Fruit fly (Drosophila melanogaster) whole organism, prepupa: Measurements from ENCODE around the gene Tg.
A peak's percentile ranks its signal among the peaks of the same experiment; 100 is the strongest.

ENCODE experiments used
- CG10631 ChIP-seq: fragments of 200-800 bp; sonication (Bioruptor generic); optimal IDR thresholded peaks from 2 replicates; lab custom pipeline; 2016; ENCODE audit warnings: missing biosample characterization, missing genetic modification characterization
- CG11294 ChIP-seq: fragments of 200-800 bp; sonication (Bioruptor generic); IDR thresholded peaks from 2 replicates; pipeline ENCODE4 v1.3.6; 2022; ENCODE audit warnings: missing biosample characterization, missing genetic modification characterization
- CG11762 ChIP-seq: fragments of 200-800 bp; sonication (Bioruptor generic); optimal IDR thresholded peaks from 3 replicates; lab custom pipeline; 2016; ENCODE audit warnings: missing biosample characterization, missing genetic modification characterization; ENCODE audit not compliant: insufficient read depth
- CG11902 ChIP-seq: fragments of 200-800 bp; sonication (Bioruptor generic); optimal IDR thresholded peaks from 3 replicates; lab custom pipeline; 2016; ENCODE audit warnings: missing biosample characterization, missing genetic modification characterization
- CG15336 ChIP-seq: fragments of 200-800 bp; sonication (Bioruptor generic); IDR thresholded peaks from 2 replicates; pipeline ENCODE4 v1.3.6; 2022; ENCODE audit warnings: missing biosample characterization, missing genetic modification characterization
- CG1621 ChIP-seq: fragments of 200-800 bp; sonication (Bioruptor generic); optimal IDR thresholded peaks from 3 replicates; lab custom pipeline; 2018; ENCODE audit warnings: missing biosample characterization, mild to moderate bottlenecking, missing genetic modification characterization
- CG16779 ChIP-seq: fragments of 200-800 bp; sonication (Bioruptor generic); optimal IDR thresholded peaks from 3 replicates; lab custom pipeline; 2017; ENCODE audit warnings: missing biosample characterization, mild to moderate bottlenecking, missing genetic modification characterization
- CG3032 ChIP-seq: fragments of 200-800 bp; optimal IDR thresholded peaks from 2 replicates; lab custom pipeline; 2019; ENCODE audit warnings: missing biosample characterization, mild to moderate bottlenecking, missing genetic modification characterization, moderate library complexity
- CG31627 ChIP-seq: fragments of 200-800 bp; sonication (Bioruptor generic); optimal IDR thresholded peaks from 3 replicates; lab custom pipeline; 2016; ENCODE audit warnings: missing biosample characterization, missing genetic modification characterization
- CG32006 ChIP-seq: fragments of 200-800 bp; sonication (Bioruptor generic); optimal IDR thresholded peaks from 3 replicates; lab custom pipeline; 2017; ENCODE audit warnings: missing biosample characterization, mild to moderate bottlenecking, missing genetic modification characterization
- CG34406 ChIP-seq: fragments of 200-800 bp; sonication (Bioruptor generic); optimal IDR thresholded peaks from 3 replicates; lab custom pipeline; 2016; ENCODE audit warnings: missing biosample characterization, missing genetic modification characterization
- CG3919 ChIP-seq: fragments of 200-800 bp; sonication (Bioruptor generic); optimal IDR thresholded peaks from 3 replicates; lab custom pipeline; 2016; ENCODE audit warnings: missing biosample characterization, missing genetic modification characterization
- CG6163 ChIP-seq: fragments of 200-800 bp; sonication (Bioruptor generic); IDR thresholded peaks from 3 replicates; pipeline ENCODE4 v1.3.6; 2022; ENCODE audit warnings: missing biosample characterization, missing genetic modification characterization
- CG6276 ChIP-seq: fragments of 200-800 bp; sonication (Bioruptor generic); optimal IDR thresholded peaks from 2 replicates; lab custom pipeline; 2017; ENCODE audit warnings: missing biosample characterization, mild to moderate bottlenecking, missing genetic modification characterization
- CG6792 ChIP-seq: fragments of 200-800 bp; sonication (Bioruptor generic); optimal IDR thresholded peaks from 3 replicates; lab custom pipeline; 2016; ENCODE audit warnings: missing biosample characterization, missing genetic modification characterization
- CG6808 ChIP-seq: fragments of 200-800 bp; sonication (Bioruptor generic); optimal IDR thresholded peaks from 3 replicates; lab custom pipeline; 2017; ENCODE audit warnings: missing biosample characterization, missing genetic modification characterization, mild to moderate bottlenecking, moderate library complexity, missing genetic modification reagents
- CG7368 ChIP-seq: fragments of 200-800 bp; sonication (Bioruptor generic); optimal IDR thresholded peaks from 3 replicates; lab custom pipeline; 2016; ENCODE audit warnings: missing biosample characterization, missing genetic modification characterization
- CG8119 ChIP-seq: fragments of 200-800 bp; sonication (Bioruptor generic); IDR thresholded peaks from 3 replicates; pipeline ENCODE4 v1.3.6; 2022; ENCODE audit warnings: missing biosample characterization, missing genetic modification characterization
- CG8632 ChIP-seq: fragments of 200-800 bp; sonication (Bioruptor generic); optimal IDR thresholded peaks from 3 replicates; lab custom pipeline; 2016; ENCODE audit warnings: missing biosample characterization, missing genetic modification characterization
- Eip75B ChIP-seq: fragments of 200-800 bp; sonication (Bioruptor generic); optimal IDR thresholded peaks from 3 replicates; lab custom pipeline; 2016; ENCODE audit warnings: missing biosample characterization, missing genetic modification characterization
- Eip78C ChIP-seq: fragments of 200-800 bp; sonication (Bioruptor generic); peaks from one replicate; lab custom pipeline; 2016; ENCODE audit warnings: missing biosample characterization, missing genetic modification characterization
- Eip93F ChIP-seq: fragments of 200-800 bp; sonication (Bioruptor generic); optimal IDR thresholded peaks from 2 replicates; lab custom pipeline; 2016; ENCODE audit warnings: missing biosample characterization, mild to moderate bottlenecking, missing genetic modification characterization
- Ets21C ChIP-seq: fragments of 200-800 bp; sonication (Bioruptor generic); optimal IDR thresholded peaks from 3 replicates; lab custom pipeline; 2016; ENCODE audit warnings: missing biosample characterization, missing genetic modification characterization
- Ets96B ChIP-seq: fragments of 200-800 bp; optimal IDR thresholded peaks from 2 replicates; lab custom pipeline; 2019; ENCODE audit warnings: missing biosample characterization, mild to moderate bottlenecking, missing genetic modification characterization, moderate library complexity
- Gug ChIP-seq: fragments of 200-800 bp; sonication (Bioruptor generic); IDR thresholded peaks from 2 replicates; pipeline ENCODE4 v1.3.6; 2022; ENCODE audit warnings: missing biosample characterization, missing genetic modification characterization
- Hr39 ChIP-seq: fragments of 200-800 bp; sonication (Bioruptor generic); optimal IDR thresholded peaks from 2 replicates; lab custom pipeline; 2016; ENCODE audit warnings: missing biosample characterization, missing genetic modification characterization
- Lpt ChIP-seq: fragments of 200-800 bp; sonication (Bioruptor generic); optimal IDR thresholded peaks from 3 replicates; lab custom pipeline; 2016; ENCODE audit warnings: missing biosample characterization, missing genetic modification characterization
- Met ChIP-seq: fragments of 200-800 bp; sonication (Bioruptor generic); optimal IDR thresholded peaks from 3 replicates; lab custom pipeline; 2016; ENCODE audit warnings: missing biosample characterization, missing genetic modification characterization
- OdsH ChIP-seq: fragments of 200-800 bp; sonication (Bioruptor generic); optimal IDR thresholded peaks from 3 replicates; lab custom pipeline; 2016; ENCODE audit warnings: missing biosample characterization, missing genetic modification characterization
- Sox14 ChIP-seq: fragments of 200-800 bp; sonication (Bioruptor generic); optimal IDR thresholded peaks from 3 replicates; lab custom pipeline; 2016; ENCODE audit warnings: missing biosample characterization, missing genetic modification characterization
- Sox15 ChIP-seq: fragments of 200-800 bp; sonication (Bioruptor generic); optimal IDR thresholded peaks from 3 replicates; lab custom pipeline; 2016; ENCODE audit warnings: missing biosample characterization, missing genetic modification characterization
- achi ChIP-seq: fragments of 200-800 bp; sonication (Bioruptor generic); optimal IDR thresholded peaks from 3 replicates; lab custom pipeline; 2016; ENCODE audit warnings: missing biosample characterization, missing genetic modification characterization
- acj6 ChIP-seq: fragments of 200-800 bp; sonication (Bioruptor generic); optimal IDR thresholded peaks from 3 replicates; lab custom pipeline; 2016; ENCODE audit warnings: missing biosample characterization, missing genetic modification characterization
- cyc ChIP-seq: fragments of 200-800 bp; sonication (Bioruptor generic); optimal IDR thresholded peaks from 3 replicates; lab custom pipeline; 2016; ENCODE audit warnings: missing biosample characterization, missing genetic modification characterization
- dsx ChIP-seq: fragments of 200-800 bp; optimal IDR thresholded peaks from 3 replicates; lab custom pipeline; 2019; ENCODE audit warnings: missing biosample characterization, mild to moderate bottlenecking, missing genetic modification characterization, moderate library complexity; ENCODE audit not compliant: poor library complexity, severe bottlenecking
- esn ChIP-seq: fragments of 200-800 bp; sonication (Bioruptor generic); optimal IDR thresholded peaks from 2 replicates; lab custom pipeline; 2016; ENCODE audit warnings: missing biosample characterization, mild to moderate bottlenecking, missing genetic modification characterization, moderate library complexity
- fd59A ChIP-seq: fragments of 200-800 bp; sonication (Bioruptor generic); optimal IDR thresholded peaks from 2 replicates; lab custom pipeline; 2017; ENCODE audit warnings: missing biosample characterization, mild to moderate bottlenecking, missing genetic modification characterization, missing genetic modification reagents
- fkh ChIP-seq: fragments of 200-800 bp; sonication (Bioruptor generic); optimal IDR thresholded peaks from 3 replicates; lab custom pipeline; 2017; ENCODE audit warnings: missing biosample characterization, mild to moderate bottlenecking, missing genetic modification characterization, moderate library complexity
- lz ChIP-seq: fragments of 200-800 bp; sonication (Bioruptor generic); optimal IDR thresholded peaks from 3 replicates; lab custom pipeline; 2016; ENCODE audit warnings: missing biosample characterization, missing genetic modification characterization
- net ChIP-seq: fragments of 200-800 bp; sonication (Bioruptor generic); optimal IDR thresholded peaks from 3 replicates; lab custom pipeline; 2016; ENCODE audit warnings: missing biosample characterization, missing genetic modification characterization
- pdm3 ChIP-seq: fragments of 200-800 bp; sonication (Bioruptor generic); optimal IDR thresholded peaks from 3 replicates; lab custom pipeline; 2016; ENCODE audit warnings: missing biosample characterization, missing genetic modification characterization
- salr ChIP-seq, 2 experiments: fragments of 200-800 bp; sonication (Bioruptor generic); optimal IDR thresholded peaks; 3 replicates each; lab custom pipeline; 2016 to 2018; ENCODE audit warnings: missing biosample characterization in 2 of 2, missing genetic modification characterization in 2 of 2, mild to moderate bottlenecking in 1 of 2
- spab ChIP-seq: fragments of 200-800 bp; sonication (Bioruptor generic); optimal IDR thresholded peaks from 2 replicates; lab custom pipeline; 2017; ENCODE audit warnings: missing biosample characterization, mild to moderate bottlenecking, missing genetic modification characterization, missing genetic modification reagents
- ss ChIP-seq, 2 experiments: fragments of 200-800 bp; sonication (Bioruptor generic); optimal IDR thresholded peaks; 2 replicates in 1 of 2; 3 replicates in 1 of 2; lab custom pipeline; 2017 to 2018; ENCODE audit warnings: mild to moderate bottlenecking in 2 of 2, missing biosample characterization in 2 of 2, missing genetic modification characterization in 2 of 2, moderate library complexity in 1 of 2
- svp ChIP-seq: fragments of 200-800 bp; sonication (Bioruptor generic); peaks from one replicate; lab custom pipeline; 2016; ENCODE audit warnings: missing biosample characterization, missing genetic modification characterization
- vri ChIP-seq: fragments of 200-800 bp; sonication (Bioruptor generic); optimal IDR thresholded peaks from 3 replicates; lab custom pipeline; 2016; ENCODE audit warnings: missing biosample characterization, mild to moderate bottlenecking, missing genetic modification characterization

The Tg gene

DNA sequence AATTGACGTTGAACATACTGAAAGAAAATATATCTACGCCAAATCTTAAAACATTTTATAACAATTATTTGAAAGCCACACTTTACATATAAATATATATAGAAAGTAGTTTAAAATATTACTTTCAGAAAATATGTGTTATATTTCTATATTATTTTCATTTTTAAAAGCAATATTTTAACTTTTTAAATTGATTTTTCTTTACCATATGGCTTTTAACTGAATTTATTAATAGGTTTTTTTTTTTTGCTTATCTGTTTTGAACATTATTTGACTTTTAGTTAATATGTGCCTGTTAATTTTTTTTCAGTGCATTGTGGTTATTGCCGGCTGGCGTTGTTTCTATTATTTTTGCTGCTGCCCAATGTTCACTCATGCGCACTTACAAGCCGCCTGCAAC, 43.2 kb upstream of the Tg start (continued):
- TF ChIP-seq CG10631 (GFP tag; lab: Kevin White, UChicago), result peak; percentile 11
- TF ChIP-seq CG6276 (GFP tag; lab: Kevin White, UChicago), result peak; percentile 54
- TF ChIP-seq CG11902, result no peak
- no peak for TF ChIP-seq Met (GFP tag; lab: Kevin White, UChicago)
- no peak for TF ChIP-seq vri (GFP tag; lab: Kevin White, UChicago)
- no peak for TF ChIP-seq Eip93F (GFP tag; lab: Kevin White, UChicago)
- TF ChIP-seq CG11762 (GFP tag; lab: Kevin White, UChicago), result no peak
- no peak for TF ChIP-seq Sox14 (GFP tag; lab: Kevin White, UChicago)
- no peak for TF ChIP-seq Sox15 (GFP tag; lab: Kevin White, UChicago)
- TF ChIP-seq CG11294, result peak; percentile 31; the same call in 1 of the 2 replicates
- no peak for TF ChIP-seq CG6792
- TF ChIP-seq lz (GFP tag; lab: Kevin White, UChicago), result no peak
- TF ChIP-seq CG7368 (GFP tag; lab: Kevin White, UChicago), result no peak
- TF ChIP-seq CG3919 (GFP tag; lab: Kevin White, UChicago), result peak; percentile 21
- TF ChIP-seq CG6808, result no peak
- peak; percentile 60 for TF ChIP-seq CG6163 (GFP tag; lab: Robert Waterston, UW)
- no peak for TF ChIP-seq Lpt (GFP tag; lab: Kevin White, UChicago)
- TF ChIP-seq pdm3, result no peak
- TF ChIP-seq net (GFP tag; lab: Kevin White, UChicago), result no peak
- TF ChIP-seq acj6 (GFP tag; lab: Kevin White, UChicago), result peak; percentile 18
- TF ChIP-seq OdsH (GFP tag; lab: Kevin White, UChicago), result peak; percentile 18
- no peak for TF ChIP-seq CG8632 (GFP tag; lab: Kevin White, UChicago)
- TF ChIP-seq Ets21C (GFP tag; lab: Kevin White, UChicago), result no peak
- no peak for TF ChIP-seq cyc
- no peak for TF ChIP-seq Hr39 (GFP tag; lab: Kevin White, UChicago)
- TF ChIP-seq fkh, result no peak
- TF ChIP-seq CG8119 (GFP tag; lab: Robert Waterston, UW), result peak; percentile 75

DNA sequence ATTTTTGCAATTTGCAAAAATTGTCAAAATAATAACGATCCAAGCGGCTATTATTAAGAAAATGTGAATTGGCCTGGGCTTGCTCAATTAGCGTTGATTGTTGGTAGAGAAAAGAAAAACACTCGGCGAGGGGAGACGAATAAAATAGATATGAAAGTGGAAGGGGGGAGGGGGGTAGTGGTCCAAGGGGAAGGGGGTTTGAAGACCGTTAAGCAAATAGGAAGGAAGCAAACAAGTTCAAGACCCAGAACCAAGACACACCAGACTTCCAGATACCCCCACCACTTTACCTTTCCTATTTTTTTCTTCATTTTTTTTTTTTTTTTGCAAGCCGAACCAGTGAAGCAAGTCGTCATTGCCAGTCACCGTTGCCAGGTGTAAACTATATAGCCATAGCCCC, 41.9 kb upstream of the Tg start:
- TF ChIP-seq net (GFP tag; lab: Kevin White, UChicago) (no peak), esn (GFP tag; lab: Kevin White, UChicago) (no peak), CG3032 (tag; lab: Kevin White, UChicago) (no peak), dsx (GFP tag; lab: Kevin White, UChicago) (no peak), fd59A (GFP tag; lab: Kevin White, UChicago) (no peak)

DNA sequence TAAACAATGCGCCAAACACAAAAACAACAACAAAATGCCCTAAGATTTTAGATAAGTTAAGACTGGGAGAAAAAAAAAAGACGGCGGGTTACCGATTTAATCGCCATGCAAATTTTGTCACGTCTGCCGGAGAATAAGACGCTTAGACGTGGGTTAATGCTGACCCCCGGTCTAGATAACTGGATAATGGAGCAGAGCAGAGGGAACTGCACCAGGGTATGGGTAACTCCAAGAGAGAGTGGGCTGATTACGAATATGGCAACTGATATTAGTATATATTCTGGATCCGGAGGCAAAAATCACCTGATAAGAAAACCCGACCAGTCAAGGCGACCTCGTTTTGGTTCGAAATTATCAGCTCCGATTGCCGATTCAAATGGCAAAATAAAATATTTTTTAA, 41.2 kb upstream of the Tg start:
- TF ChIP-seq Eip78C (peak; percentile 62), svp (GFP tag; lab: Kevin White, UChicago) (peak; percentile 91), pdm3 (no peak), CG7368 (GFP tag; lab: Kevin White, UChicago) (no peak), vri (GFP tag; lab: Kevin White, UChicago) (peak; percentile 5), CG34406 (GFP tag; lab: Kevin White, UChicago) (no peak), CG8632 (GFP tag; lab: Kevin White, UChicago) (no peak), spab (GFP tag; lab: Kevin White, UChicago) (no peak), CG32006 (GFP tag; lab: Kevin White, UChicago) (no peak), CG3919 (GFP tag; lab: Kevin White, UChicago) (no peak), CG31627 (GFP tag; lab: Kevin White, UChicago) (no peak)

DNA sequence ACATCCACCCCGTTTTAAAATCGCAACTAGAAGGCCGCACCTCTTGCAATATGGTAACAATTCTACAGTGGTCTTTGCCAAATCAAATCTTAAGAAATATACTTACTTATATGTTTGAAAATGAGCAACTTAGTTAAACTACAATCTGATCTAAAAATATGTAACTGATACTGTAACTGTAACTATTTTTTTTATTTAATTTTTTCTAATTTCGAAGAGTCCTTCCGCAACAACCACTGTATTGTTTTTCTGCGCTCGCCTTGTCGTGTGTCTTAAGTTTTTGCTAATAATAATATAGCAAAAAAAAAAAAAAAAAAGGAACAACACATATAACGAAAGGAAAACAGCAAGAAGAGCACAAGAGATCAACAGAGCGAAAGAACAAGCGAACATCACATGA, 39.8 kb upstream of the Tg start:
- TF ChIP-seq Gug (GFP tag; lab: Robert Waterston, UW) (peak; percentile 70; the same call in 1 of the 2 replicates), CG1621 (tag; lab: Kevin White, UChicago) (no peak), CG15336 (GFP tag; lab: Robert Waterston, UW) (peak; percentile 55), CG11902 (no peak), Eip75B (peak; percentile 62), fkh (no peak), ss (GFP tag; optimal IDR thresholded peaks at IDR 0.05; lab: Kevin White, UChicago) (no peak), CG6276 (GFP tag; lab: Kevin White, UChicago) (peak; percentile 49), acj6 (GFP tag; lab: Kevin White, UChicago) (peak; percentile 39), Ets96B (tag; lab: Kevin White, UChicago) (peak; percentile 60), pdm3 (peak; percentile 52), achi (GFP tag; lab: Kevin White, UChicago) (peak; percentile 75), CG10631 (GFP tag; lab: Kevin White, UChicago) (peak; percentile 84), salr (GFP tag; optimal IDR thresholded peaks at IDR 0.05; lab: Kevin White, UChicago) (peak in 1 of 2 experiments; percentile 58), OdsH (GFP tag; lab: Kevin White, UChicago) (peak; percentile 59), Sox14 (GFP tag; lab: Kevin White, UChicago) (no peak), CG16779 (peak; percentile 57), CG6808 (no peak)
